Fruit fly (Drosophila melanogaster): ENCODE results near the gene Rpn9.

The Rpn9 gene

dm6 chr3R:23732990-23733512 lies at the start of gene Rpn9, which contains the start of gene Hmgcr:
Gene Rpn9, minus strand, starts transcription at chr3R:23733462.
Gene Hmgcr, plus strand, starts transcription at chr3R:23733324.
- peak; percentile 20 for TF ChIP-seq br (GFP tag; optimal IDR thresholded peaks at IDR 0.05)
- TF ChIP-seq GATAd (GFP tag; optimal IDR thresholded peaks at IDR 0.05) = no peak
- TF ChIP-seq tai (GFP tag; optimal IDR thresholded peaks at IDR 0.05) = peak; percentile 6
- TF ChIP-seq sage (GFP tag; optimal IDR thresholded peaks at IDR 0.05) = no peak
- no peak for TF ChIP-seq Myc (optimal IDR thresholded peaks at IDR 0.05)
- TF ChIP-seq N (GFP tag; optimal IDR thresholded peaks at IDR 0.05) = no peak
- TF ChIP-seq HLH106 (tag; optimal IDR thresholded peaks at IDR 0.05) = no peak
- TF ChIP-seq usp (GFP tag; optimal IDR thresholded peaks at IDR 0.05) = no peak
- TF ChIP-seq Hr78 (GFP tag; optimal IDR thresholded peaks at IDR 0.05) = no peak
- no peak for TF ChIP-seq CrebA (GFP tag; optimal IDR thresholded peaks at IDR 0.05; ENCODE audit: borderline replicate concordance)
- TF ChIP-seq Hr83 (GFP tag; optimal IDR thresholded peaks at IDR 0.05; ENCODE audit: poor library complexity, severe bottlenecking) = no peak
- TF ChIP-seq woc (GFP tag; optimal IDR thresholded peaks at IDR 0.05) = no peak
- TF ChIP-seq foxo (GFP tag; optimal IDR thresholded peaks at IDR 0.05) = no peak
- TF ChIP-seq Hnf4 (GFP tag; optimal IDR thresholded peaks at IDR 0.05) = peak; percentile 9
- TF ChIP-seq sv (GFP tag; optimal IDR thresholded peaks at IDR 0.05) = no peak
- TF ChIP-seq jim (GFP tag; optimal IDR thresholded peaks at IDR 0.05) = no peak
- TF ChIP-seq ey (GFP tag; optimal IDR thresholded peaks at IDR 0.05) = no peak
- no peak for TF ChIP-seq Dfd (GFP tag; optimal IDR thresholded peaks at IDR 0.05)
- TF ChIP-seq CG32264 (GFP tag; optimal IDR thresholded peaks at IDR 0.05) = no peak
- TF ChIP-seq OdsH (GFP tag; optimal IDR thresholded peaks at IDR 0.05) = no peak
- no peak for TF ChIP-seq dmrt93B (GFP tag; optimal IDR thresholded peaks at IDR 0.05)
- TF ChIP-seq brk (GFP tag; optimal IDR thresholded peaks at IDR 0.05) = no peak
- TF ChIP-seq lola (GFP tag; optimal IDR thresholded peaks at IDR 0.05) = no peak
- no peak for TF ChIP-seq dsf (GFP tag; optimal IDR thresholded peaks at IDR 0.05; ENCODE audit: borderline replicate concordance)
- TF ChIP-seq Rel (GFP tag; optimal IDR thresholded peaks at IDR 0.05) = no peak
- TF ChIP-seq Rel (tag; optimal IDR thresholded peaks at IDR 0.05) = peak; percentile 26
- no peak for TF ChIP-seq Abd-B (GFP tag; optimal IDR thresholded peaks at IDR 0.05)
- TF ChIP-seq Jra (GFP tag; optimal IDR thresholded peaks at IDR 0.05) = peak; percentile 2
- TF ChIP-seq Sp1 (GFP tag; optimal IDR thresholded peaks at IDR 0.05) = no peak
- peak; percentile 36 for TF ChIP-seq h (GFP tag; optimal IDR thresholded peaks at IDR 0.05)
- no peak for TF ChIP-seq rgr (GFP tag; optimal IDR thresholded peaks at IDR 0.05)
- peak; percentile 2 for TF ChIP-seq psq (GFP tag; optimal IDR thresholded peaks at IDR 0.05)
- TF ChIP-seq dl (GFP tag; optimal IDR thresholded peaks at IDR 0.05; ENCODE audit: insufficient read depth in 1 of 2, partially characterized antibody in 2 of 2) = no peak
- no peak for TF ChIP-seq Mio (GFP tag; optimal IDR thresholded peaks at IDR 0.05)
- TF ChIP-seq CG9705 (GFP tag; optimal IDR thresholded peaks at IDR 0.05) = no peak
- peak; percentile 79 for TF ChIP-seq Vsx2 (GFP tag; optimal IDR thresholded peaks at IDR 0.05; ENCODE audit: partially characterized antibody)
- TF ChIP-seq Dif (GFP tag; optimal IDR thresholded peaks at IDR 0.05; ENCODE audit: partially characterized antibody) = peak; percentile 28
- peak; percentile 10 for TF ChIP-seq fru (GFP tag; optimal IDR thresholded peaks at IDR 0.05)
- TF ChIP-seq pan (optimal IDR thresholded peaks at IDR 0.05) = no peak

- no peak for TF ChIP-seq pan (optimal IDR thresholded peaks at IDR 0.05)
- no peak for TF ChIP-seq dl (GFP tag; optimal IDR thresholded peaks at IDR 0.05; ENCODE audit: insufficient read depth in 1 of 2, partially characterized antibody in 2 of 2)
- TF ChIP-seq Jra (GFP tag; optimal IDR thresholded peaks at IDR 0.05) = peak; percentile 66
- no peak for TF ChIP-seq lola (GFP tag; optimal IDR thresholded peaks at IDR 0.05)
- TF ChIP-seq woc (GFP tag; optimal IDR thresholded peaks at IDR 0.05) = peak; percentile 85
- TF ChIP-seq Dfd (GFP tag; optimal IDR thresholded peaks at IDR 0.05) = no peak
- peak; percentile 81 for TF ChIP-seq br (GFP tag; optimal IDR thresholded peaks at IDR 0.05)
- TF ChIP-seq Mio (GFP tag; optimal IDR thresholded peaks at IDR 0.05) = no peak
- no peak for TF ChIP-seq CrebA (GFP tag; optimal IDR thresholded peaks at IDR 0.05; ENCODE audit: borderline replicate concordance)
- TF ChIP-seq brk (GFP tag; optimal IDR thresholded peaks at IDR 0.05) = no peak
- peak; percentile 76 for TF ChIP-seq CG32264 (GFP tag; optimal IDR thresholded peaks at IDR 0.05)
- TF ChIP-seq dmrt93B (GFP tag; optimal IDR thresholded peaks at IDR 0.05) = peak; percentile 61
- TF ChIP-seq Hr83 (GFP tag; optimal IDR thresholded peaks at IDR 0.05; ENCODE audit: poor library complexity, severe bottlenecking) = peak; percentile 97
- peak; percentile 84 for TF ChIP-seq Hnf4 (GFP tag; optimal IDR thresholded peaks at IDR 0.05)
- TF ChIP-seq usp (GFP tag; optimal IDR thresholded peaks at IDR 0.05) = no peak
- TF ChIP-seq fru (GFP tag; optimal IDR thresholded peaks at IDR 0.05) = peak; percentile 88
- TF ChIP-seq h (GFP tag; optimal IDR thresholded peaks at IDR 0.05) = peak; percentile 91
- TF ChIP-seq Vsx2 (GFP tag; optimal IDR thresholded peaks at IDR 0.05; ENCODE audit: partially characterized antibody) = peak; percentile 94
- peak; percentile 77 for TF ChIP-seq sv (GFP tag; optimal IDR thresholded peaks at IDR 0.05)
- TF ChIP-seq Sp1 (GFP tag; optimal IDR thresholded peaks at IDR 0.05) = peak; percentile 71
- peak; percentile 73 for TF ChIP-seq Rel (GFP tag; optimal IDR thresholded peaks at IDR 0.05)
- TF ChIP-seq Rel (tag; optimal IDR thresholded peaks at IDR 0.05) = no peak
- peak; percentile 84 for TF ChIP-seq OdsH (GFP tag; optimal IDR thresholded peaks at IDR 0.05)
- TF ChIP-seq N (GFP tag; optimal IDR thresholded peaks at IDR 0.05) = no peak
- TF ChIP-seq foxo (GFP tag; optimal IDR thresholded peaks at IDR 0.05) = peak; percentile 37 to 90
- no peak for TF ChIP-seq jim (GFP tag; optimal IDR thresholded peaks at IDR 0.05)
- peak; percentile 15 for TF ChIP-seq CG9705 (GFP tag; optimal IDR thresholded peaks at IDR 0.05)
- peak; percentile 90 for TF ChIP-seq ey (GFP tag; optimal IDR thresholded peaks at IDR 0.05)
- TF ChIP-seq dsf (GFP tag; optimal IDR thresholded peaks at IDR 0.05; ENCODE audit: borderline replicate concordance) = peak; percentile 47
- TF ChIP-seq Dif (GFP tag; optimal IDR thresholded peaks at IDR 0.05; ENCODE audit: partially characterized antibody) = peak; percentile 44
- TF ChIP-seq GATAd (GFP tag; optimal IDR thresholded peaks at IDR 0.05) = no peak
- peak; percentile 88 for TF ChIP-seq rgr (GFP tag; optimal IDR thresholded peaks at IDR 0.05)
- TF ChIP-seq HLH106 (tag; optimal IDR thresholded peaks at IDR 0.05) = peak; percentile 75
- TF ChIP-seq psq (GFP tag; optimal IDR thresholded peaks at IDR 0.05) = peak; percentile 79
These were observed 49.5 kb upstream of the Rpn9 start for dm6 chr3R:23782456-23783402.

Data from whole organism, wandering third instar larva.